Fruit fly (Drosophila melanogaster): ENCODE measurements around the gene CG15601.

DNA sequence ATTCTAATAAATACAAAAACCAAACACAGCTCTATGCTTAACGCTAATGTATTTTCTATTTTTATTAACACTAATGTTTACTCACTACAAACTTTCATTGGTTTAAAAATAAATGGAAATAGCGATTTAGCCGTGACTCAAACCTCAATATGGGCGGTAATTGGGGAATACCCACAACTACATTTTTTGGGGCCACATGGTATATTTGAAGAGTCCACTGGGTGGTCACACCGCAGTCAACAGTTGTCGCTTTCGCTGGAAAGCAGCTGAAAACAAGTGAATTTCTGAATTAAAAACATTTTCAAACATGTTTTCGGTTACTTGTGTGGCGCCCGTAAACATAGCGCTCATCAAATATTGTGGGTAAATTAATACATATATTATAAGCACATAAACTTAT, 38.5 kb downstream of the CG15601 start, which contains the start of gene Mvd:
- no peak for TF ChIP-seq Ravus (GFP tag; IDR thresholded peaks at IDR 0.05)
- TF ChIP-seq usp (GFP tag; optimal IDR thresholded peaks at IDR 0.05), result no peak
- no peak for TF ChIP-seq Doc3 (GFP tag; IDR thresholded peaks at IDR 0.05; ENCODE audit: partially characterized antibody)
- TF ChIP-seq gcm (GFP tag; optimal IDR thresholded peaks at IDR 0.05), result no peak
- no peak for TF ChIP-seq CG30431 (GFP tag; optimal IDR thresholded peaks at IDR 0.05)
- no peak for TF ChIP-seq CG4328 (GFP tag; optimal IDR thresholded peaks at IDR 0.05)
- TF ChIP-seq HLH54F (GFP tag; optimal IDR thresholded peaks at IDR 0.05), result no peak
- no peak for TF ChIP-seq Bdp1 (GFP tag; optimal IDR thresholded peaks at IDR 0.05)

All from whole organism, embryonic.